Worm (Caenorhabditis elegans): ENCODE results near the gene cyb-2.1.

The cyb-2.1 gene

DNA sequence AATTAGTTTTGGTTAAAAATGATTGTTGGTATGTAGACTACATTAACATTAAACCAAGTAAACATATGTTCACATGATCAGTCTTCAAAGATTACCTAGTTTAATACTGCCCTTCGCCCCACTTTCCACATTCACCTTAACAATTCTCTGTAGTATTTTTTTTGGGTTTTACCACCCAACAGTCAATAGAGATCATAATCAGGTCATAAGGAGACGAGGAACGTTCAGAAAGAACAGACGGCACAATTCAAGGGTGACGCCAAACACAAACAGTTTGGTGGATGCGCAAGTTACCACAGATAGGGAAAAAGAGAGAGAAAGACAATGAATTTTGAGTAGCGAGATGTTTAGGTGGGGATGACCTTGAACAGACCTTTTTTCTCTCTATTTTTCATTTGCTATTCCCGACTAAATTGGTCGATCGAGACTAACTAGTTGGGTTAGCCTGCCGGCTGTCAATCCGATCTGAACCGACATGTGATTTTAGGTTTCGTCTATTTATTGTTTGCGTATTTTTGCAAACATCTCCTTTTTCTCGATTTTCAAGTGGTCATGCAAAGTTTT is 14.1 kb upstream of the cyb-2.1 start (continued):
- no peak for TF ChIP-seq jun-1 (tag; optimal IDR thresholded peaks at IDR 0.05)
- no peak for TF ChIP-seq nhr-237 (tag; optimal IDR thresholded peaks at IDR 0.05)
- no peak for TF ChIP-seq hmg-1.1 (GFP tag; IDR thresholded peaks at IDR 0.05)
- TF ChIP-seq ceh-62 (tag; optimal IDR thresholded peaks at IDR 0.05): no peak
- TF ChIP-seq ces-1 (GFP tag; optimal IDR thresholded peaks at IDR 0.05): no peak
- TF ChIP-seq mxl-2 (GFP tag; conservative IDR thresholded peaks at IDR 0.05): no peak
- peak; percentile 17 for TF ChIP-seq hlh-11 (tag; optimal IDR thresholded peaks at IDR 0.05)
- TF ChIP-seq lin-29 (GFP tag; IDR thresholded peaks at IDR 0.05): no peak
- no peak for TF ChIP-seq lsy-2 (tag; optimal IDR thresholded peaks at IDR 0.05)

DNA sequence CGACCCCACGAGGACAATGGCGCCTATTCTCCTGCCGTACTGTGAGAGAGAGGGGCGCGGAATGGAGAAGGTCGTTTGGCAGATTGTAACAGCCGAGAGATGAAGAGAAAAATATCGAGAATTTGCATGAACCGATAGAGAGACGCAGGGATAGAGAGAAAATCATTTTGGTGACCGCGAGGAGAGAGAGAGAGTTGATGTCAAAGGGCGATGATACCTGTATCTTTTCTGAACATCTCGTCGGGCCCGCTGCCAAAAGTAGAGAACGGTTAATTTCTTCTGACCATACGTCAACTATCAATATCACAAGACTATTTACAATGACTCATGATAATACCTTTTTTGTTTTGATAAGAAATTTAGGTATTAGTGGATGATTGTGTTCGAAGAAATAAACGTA is 9.8 kb upstream of the cyb-2.1 start:
- TF ChIP-seq mes-2 (tag; optimal IDR thresholded peaks at IDR 0.05; ENCODE audit: poor library complexity, severe bottlenecking): peak; percentile 52
- no peak for TF ChIP-seq spr-1 (tag; optimal IDR thresholded peaks at IDR 0.05)
- peak; percentile 68 for TF ChIP-seq hlh-11 (tag; optimal IDR thresholded peaks at IDR 0.05)
- no peak for TF ChIP-seq duxl-1 (tag; optimal IDR thresholded peaks at IDR 0.05; ENCODE audit: poor library complexity)
- no peak for TF ChIP-seq ceh-62 (tag; optimal IDR thresholded peaks at IDR 0.05)
- no peak for TF ChIP-seq ZK546.5 (tag; optimal IDR thresholded peaks at IDR 0.05)
- TF ChIP-seq tag-97 (GFP tag; IDR thresholded peaks at IDR 0.05): no peak
- peak; percentile 55 for TF ChIP-seq dmd-6 (GFP tag; IDR thresholded peaks at IDR 0.05)
- no peak for TF ChIP-seq lin-15B (tag; optimal IDR thresholded peaks at IDR 0.05)
- no peak for TF ChIP-seq Y105C5A.15 (GFP tag; IDR thresholded peaks at IDR 0.05)
- peak; percentile 22 for TF ChIP-seq dve-1 (tag; optimal IDR thresholded peaks at IDR 0.05; ENCODE audit: insufficient read depth)
- TF ChIP-seq zip-2 (tag; optimal IDR thresholded peaks at IDR 0.05): no peak
- no peak for TF ChIP-seq nhr-42 (GFP tag; IDR thresholded peaks at IDR 0.05)
- TF ChIP-seq F37D6.2 (tag; optimal IDR thresholded peaks at IDR 0.05): no peak
- TF ChIP-seq gei-8 (GFP tag; optimal IDR thresholded peaks at IDR 0.05): no peak
- TF ChIP-seq pqm-1 (tag; optimal IDR thresholded peaks at IDR 0.05): no peak
- no peak for TF ChIP-seq lim-7 (GFP tag; IDR thresholded peaks at IDR 0.05)
- TF ChIP-seq nhr-77 (tag; optimal IDR thresholded peaks at IDR 0.05): peak; percentile 15
- peak; percentile 36; the same call in 1 of the 2 replicates for TF ChIP-seq ceh-20 (GFP tag; IDR thresholded peaks at IDR 0.05)
- TF ChIP-seq vab-7 (GFP tag; IDR thresholded peaks at IDR 0.05): no peak
- no peak for TF ChIP-seq ceh-28 (tag; optimal IDR thresholded peaks at IDR 0.05)
- no peak for TF ChIP-seq Y75B8A.6 (GFP tag; IDR thresholded peaks at IDR 0.05)
- no peak for TF ChIP-seq F49E8.2 (tag; optimal IDR thresholded peaks at IDR 0.05; ENCODE audit: borderline replicate concordance)
- TF ChIP-seq nhr-102 (tag; optimal IDR thresholded peaks at IDR 0.05): no peak
- TF ChIP-seq arid-1 (GFP tag; conservative IDR thresholded peaks at IDR 0.05): no peak
- TF ChIP-seq mdl-1 (tag; optimal IDR thresholded peaks at IDR 0.05): peak in 1 of 2 experiments; percentile 46
- TF ChIP-seq nhr-28 (tag; optimal IDR thresholded peaks at IDR 0.05): peak; percentile 70
- no peak for TF ChIP-seq F44E2.7 (GFP tag; IDR thresholded peaks at IDR 0.05)
- TF ChIP-seq ces-1 (GFP tag; optimal IDR thresholded peaks at IDR 0.05): no peak
- no peak for TF ChIP-seq madf-9 (GFP tag; conservative IDR thresholded peaks at IDR 0.05)
- no peak for TF ChIP-seq unc-62 (GFP tag; optimal IDR thresholded peaks at IDR 0.05 in 1 of 2)
- no peak for TF ChIP-seq unc-62 (tag; optimal IDR thresholded peaks at IDR 0.05)
- TF ChIP-seq mxl-3 (GFP tag; optimal IDR thresholded peaks at IDR 0.05): peak; percentile 33
- no peak for TF ChIP-seq dmd-9 (GFP tag; IDR thresholded peaks at IDR 0.05)
- no peak for TF ChIP-seq dpl-1 (GFP tag; optimal IDR thresholded peaks at IDR 0.05)
- 0 out of 2 replicates have a peak, but pooled peaks have one; percentile 51 for TF ChIP-seq tra-1 (GFP tag; IDR thresholded peaks at IDR 0.05)
- TF ChIP-seq lin-39 (tag; optimal IDR thresholded peaks at IDR 0.05): no peak
- no peak for TF ChIP-seq cey-2 (tag; optimal IDR thresholded peaks at IDR 0.05; ENCODE audit: borderline replicate concordance, insufficient read depth)
- TF ChIP-seq lsy-2 (tag; optimal IDR thresholded peaks at IDR 0.05): peak in 1 of 2 experiments; percentile 48
- TF ChIP-seq lin-38 (GFP tag; IDR thresholded peaks at IDR 0.05): no peak
- TF ChIP-seq jun-1 (tag; optimal IDR thresholded peaks at IDR 0.05): no peak
- no peak for TF ChIP-seq daf-8 (GFP tag; IDR thresholded peaks at IDR 0.05)
- TF ChIP-seq sdz-12 (GFP tag; optimal IDR thresholded peaks at IDR 0.05): no peak
- TF ChIP-seq ceh-82 (tag; optimal IDR thresholded peaks at IDR 0.05): no peak
